Worm (Caenorhabditis elegans) whole organism, late embryonic: Measurements from ENCODE around the gene pha-4.

Experiments used
- C38D4.7 ChIP-seq: fragments of 200-800 bp; sonication (Bioruptor generic); optimal IDR thresholded peaks from 2 replicates; lab custom pipeline; 2018; ENCODE audit warnings: mild to moderate bottlenecking, missing genetic modification characterization, moderate library complexity, missing compliant biosample characterization
- K02D7.2 ChIP-seq: sonication (generic microtip); optimal IDR thresholded peaks from 2 replicates; lab custom pipeline; 2017; ENCODE audit warnings: mild to moderate bottlenecking, missing genetic modification characterization, missing compliant biosample characterization
- K09A11.1 ChIP-seq: sonication (generic microtip); optimal IDR thresholded peaks from 2 replicates; lab custom pipeline; 2017; ENCODE audit warnings: antibody characterized with exemption, mild to moderate bottlenecking, missing genetic modification characterization, missing compliant biosample characterization; ENCODE audit not compliant: insufficient read depth
- Y22D7AL.16 ChIP-seq: sonication (generic microtip); optimal IDR thresholded peaks from 2 replicates; lab custom pipeline; 2016; ENCODE audit warnings: missing genetic modification characterization, missing compliant biosample characterization
- ahr-1 ChIP-seq: sonication (generic microtip); optimal IDR thresholded peaks from 2 replicates; lab custom pipeline; 2016; ENCODE audit warnings: missing genetic modification characterization, missing compliant biosample characterization
- ama-1 ChIP-seq: fragments of 150-350 bp; optimal IDR thresholded peaks from 2 replicates; lab custom pipeline; 2014
- ceh-14 ChIP-seq: sonication (generic microtip); optimal IDR thresholded peaks from 2 replicates; lab custom pipeline; 2016; ENCODE audit warnings: missing genotype, missing genetic modification characterization, missing compliant biosample characterization
- ceh-18 ChIP-seq: sonication (generic microtip); optimal IDR thresholded peaks from 2 replicates; lab custom pipeline; 2016; ENCODE audit warnings: missing genetic modification characterization, missing compliant biosample characterization
- ceh-19 ChIP-seq: fragments of 200-800 bp; sonication (Bioruptor generic); optimal IDR thresholded peaks from 2 replicates; lab custom pipeline; 2018; ENCODE audit warnings: mild to moderate bottlenecking, missing genetic modification characterization, missing compliant biosample characterization
- ceh-2 ChIP-seq: sonication (generic microtip); optimal IDR thresholded peaks from 2 replicates; lab custom pipeline; 2016; ENCODE audit warnings: missing genotype, missing genetic modification characterization, missing compliant biosample characterization
- ceh-24 ChIP-seq: sonication (generic microtip); optimal IDR thresholded peaks from 2 replicates; lab custom pipeline; 2016; ENCODE audit warnings: mild to moderate bottlenecking, missing genetic modification characterization, missing compliant biosample characterization
- ceh-30 ChIP-seq: fragments of 150-350 bp; optimal IDR thresholded peaks from 2 replicates; lab custom pipeline; 2014; ENCODE audit warnings: missing biosample characterization, missing genetic modification characterization
- ceh-34 ChIP-seq: sonication (generic microtip); optimal IDR thresholded peaks from 2 replicates; lab custom pipeline; 2016; ENCODE audit warnings: mild to moderate bottlenecking, missing genetic modification characterization, missing compliant biosample characterization
- ceh-45 ChIP-seq: fragments of 200-800 bp; sonication (Bioruptor generic); IDR thresholded peaks from 2 replicates; pipeline ENCODE4 v1.3.6; 2022; ENCODE audit warnings: missing genetic modification reagents, missing genetic modification characterization, missing compliant biosample characterization
- ceh-48 ChIP-seq: sonication (generic microtip); optimal IDR thresholded peaks from 2 replicates; lab custom pipeline; 2016; ENCODE audit warnings: missing genetic modification characterization, inconsistent platforms, missing compliant biosample characterization
- ceh-9 ChIP-seq: sonication (generic microtip); optimal IDR thresholded peaks from 2 replicates; lab custom pipeline; 2016; ENCODE audit warnings: mild to moderate bottlenecking, missing genetic modification characterization, inconsistent platforms, missing compliant biosample characterization
- che-1 ChIP-seq: sonication (generic microtip); optimal IDR thresholded peaks from 2 replicates; lab custom pipeline; 2016; ENCODE audit warnings: mild to moderate bottlenecking, missing genetic modification characterization, missing compliant biosample characterization
- dmd-4 ChIP-seq: sonication (generic microtip); optimal IDR thresholded peaks from 2 replicates; lab custom pipeline; 2016; ENCODE audit warnings: borderline replicate concordance, missing genetic modification characterization, missing compliant biosample characterization
- dve-1 ChIP-seq: sonication (generic microtip); optimal IDR thresholded peaks from 2 replicates; lab custom pipeline; 2017; ENCODE audit warnings: antibody characterized with exemption, mild to moderate bottlenecking, missing genetic modification characterization, missing compliant biosample characterization
- elt-2 ChIP-seq: sonication (generic microtip); optimal IDR thresholded peaks from 2 replicates; lab custom pipeline; 2016; ENCODE audit warnings: missing genetic modification reagents, missing genetic modification characterization, missing compliant biosample characterization
- elt-4 ChIP-seq: sonication (generic microtip); optimal IDR thresholded peaks from 2 replicates; lab custom pipeline; 2016; ENCODE audit warnings: missing genetic modification characterization, missing compliant biosample characterization
- ets-4 ChIP-seq: sonication (generic microtip); optimal IDR thresholded peaks from 2 replicates; lab custom pipeline; 2016; ENCODE audit warnings: missing genetic modification characterization, missing compliant biosample characterization
- fkh-10 ChIP-seq: fragments of 150-350 bp; optimal IDR thresholded peaks from 2 replicates; lab custom pipeline; 2014; ENCODE audit warnings: missing biosample characterization, missing genetic modification reagents, missing genetic modification characterization
- fkh-6 ChIP-seq: sonication (generic microtip); optimal IDR thresholded peaks from 2 replicates; lab custom pipeline; 2016; ENCODE audit warnings: missing genetic modification characterization, missing compliant biosample characterization
- hlh-13 ChIP-seq: fragments of 200-800 bp; sonication (Bioruptor generic); optimal IDR thresholded peaks from 2 replicates; lab custom pipeline; 2018; ENCODE audit warnings: mild to moderate bottlenecking, missing genetic modification characterization, missing compliant biosample characterization
- hlh-15 ChIP-seq: sonication (generic microtip); optimal IDR thresholded peaks from 2 replicates; lab custom pipeline; 2016; ENCODE audit warnings: missing genetic modification characterization, missing compliant biosample characterization
- hlh-30 ChIP-seq: sonication (generic microtip); optimal IDR thresholded peaks from 2 replicates; lab custom pipeline; 2017; ENCODE audit warnings: antibody characterized with exemption, missing genetic modification characterization, missing compliant biosample characterization; ENCODE audit not compliant: insufficient read depth
- hlh-6 ChIP-seq: sonication (generic microtip); optimal IDR thresholded peaks from 2 replicates; lab custom pipeline; 2016; ENCODE audit warnings: missing genotype, missing genetic modification characterization, missing compliant biosample characterization
- hlh-8 ChIP-seq: sonication (generic microtip); optimal IDR thresholded peaks from 2 replicates; lab custom pipeline; 2016; ENCODE audit warnings: missing genotype, missing genetic modification characterization, missing compliant biosample characterization
- lin-11 ChIP-seq: fragments of 200-800 bp; sonication (Bioruptor generic); optimal IDR thresholded peaks from 2 replicates; lab custom pipeline; 2018; ENCODE audit warnings: mild to moderate bottlenecking, missing genetic modification characterization, missing compliant biosample characterization
- mec-3 ChIP-seq: sonication (generic microtip); optimal IDR thresholded peaks from 2 replicates; lab custom pipeline; 2016; ENCODE audit warnings: borderline replicate concordance, missing genetic modification characterization, missing compliant biosample characterization
- nfya-1 ChIP-seq: sonication (generic microtip); optimal IDR thresholded peaks from 2 replicates; lab custom pipeline; 2017; ENCODE audit warnings: missing genetic modification characterization, mild to moderate bottlenecking, missing compliant biosample characterization, antibody characterized with exemption, moderate library complexity
- nhr-11 ChIP-seq: fragments of 150-350 bp; optimal IDR thresholded peaks from 2 replicates; lab custom pipeline; 2014; ENCODE audit warnings: missing biosample characterization, missing genetic modification characterization
- nhr-232 ChIP-seq: sonication (generic microtip); optimal IDR thresholded peaks from 2 replicates; lab custom pipeline; 2016; ENCODE audit warnings: missing genetic modification characterization, missing compliant biosample characterization
- pat-9 ChIP-seq: fragments of 200-800 bp; sonication (Bioruptor generic); optimal IDR thresholded peaks from 2 replicates; lab custom pipeline; 2018; ENCODE audit warnings: mild to moderate bottlenecking, missing genetic modification characterization, moderate library complexity, missing compliant biosample characterization
- pax-1 ChIP-seq: fragments of 150-350 bp; optimal IDR thresholded peaks from 2 replicates; lab custom pipeline; 2014; ENCODE audit warnings: missing biosample characterization, missing genetic modification characterization
- pha-2 ChIP-seq: sonication (generic microtip); optimal IDR thresholded peaks from 2 replicates; lab custom pipeline; 2017; ENCODE audit warnings: mild to moderate bottlenecking, missing genetic modification characterization, missing compliant biosample characterization
- pha-4 ChIP-seq: fragments of 150-350 bp; optimal IDR thresholded peaks from 2 replicates; lab custom pipeline; 2018; ENCODE audit warnings: missing biosample characterization, missing genetic modification reagents, missing genetic modification characterization
- pqm-1 ChIP-seq: sonication (generic microtip); optimal IDR thresholded peaks from 2 replicates; lab custom pipeline; 2016; ENCODE audit warnings: missing genetic modification characterization, missing compliant biosample characterization
- pros-1 ChIP-seq: fragments of 150-350 bp; optimal IDR thresholded peaks from 2 replicates; lab custom pipeline; 2014; ENCODE audit warnings: missing biosample characterization, missing genetic modification reagents, missing genetic modification characterization
- ref-2 ChIP-seq: sonication (generic microtip); optimal IDR thresholded peaks from 2 replicates; lab custom pipeline; 2016; ENCODE audit warnings: missing genetic modification characterization, missing compliant biosample characterization
- rnt-1 ChIP-seq: sonication (generic microtip); optimal IDR thresholded peaks from 2 replicates; lab custom pipeline; 2016; ENCODE audit warnings: missing genetic modification characterization, missing compliant biosample characterization
- sdc-2 ChIP-seq: sonication (generic microtip); optimal IDR thresholded peaks from 2 replicates; lab custom pipeline; 2016; ENCODE audit warnings: missing genotype, missing genetic modification characterization, missing compliant biosample characterization
- sox-2 ChIP-seq: fragments of 200-800 bp; sonication (Bioruptor generic); IDR thresholded peaks from 2 replicates; pipeline ENCODE4 v1.3.6; 2022; ENCODE audit warnings: missing genetic modification reagents, missing genetic modification characterization, missing compliant biosample characterization
- tbx-2 ChIP-seq: sonication (generic microtip); optimal IDR thresholded peaks from 2 replicates; lab custom pipeline; 2016; ENCODE audit warnings: missing genetic modification characterization, missing compliant biosample characterization
- tbx-7 ChIP-seq: sonication (generic microtip); optimal IDR thresholded peaks from 2 replicates; lab custom pipeline; 2016; ENCODE audit warnings: missing genotype, missing genetic modification characterization, missing compliant biosample characterization
- ttx-3 ChIP-seq: sonication (generic microtip); optimal IDR thresholded peaks from 2 replicates; lab custom pipeline; 2016; ENCODE audit warnings: missing genetic modification reagents, missing genetic modification characterization, missing compliant biosample characterization
- unc-3 ChIP-seq, 2 experiments: fragments of 200-800 bp in 1 of 2; sonication (Bioruptor generic) in 1 of 2; sonication (generic microtip) in 1 of 2; conservative IDR thresholded peaks in 1 of 2; optimal IDR thresholded peaks in 1 of 2; 2 replicates each; pipeline versions ENCODE4 v1.3.6 to Lab custom; 2016 to 2022; ENCODE audit warnings: missing compliant biosample characterization in 2 of 2, missing genetic modification characterization in 2 of 2, missing genetic modification reagents in 1 of 2
- unc-42 ChIP-seq: sonication (generic microtip); optimal IDR thresholded peaks from 2 replicates; lab custom pipeline; 2016; ENCODE audit warnings: missing genotype, missing genetic modification characterization, missing compliant biosample characterization
- unc-86 ChIP-seq: sonication (generic microtip); optimal IDR thresholded peaks from 2 replicates; lab custom pipeline; 2016; ENCODE audit warnings: missing genetic modification characterization, missing compliant biosample characterization

Gene pha-4

ce11 chrV:20747964-20748363 is 4.9 kb upstream of the pha-4 start:
- TF ChIP-seq unc-42 (tag; lab: Kevin White, UChicago) (no peak), tbx-7 (tag; lab: Kevin White, UChicago) (no peak), pqm-1 (tag; lab: Kevin White, UChicago) (no peak), hlh-8 (tag; lab: Kevin White, UChicago) (no peak), K09A11.1 (tag; lab: Kevin White, UChicago) (no peak), elt-4 (tag; lab: Kevin White, UChicago) (no peak), hlh-13 (GFP tag; lab: Kevin White, UChicago) (no peak), rnt-1 (no peak), hlh-30 (tag; lab: Kevin White, UChicago) (no peak), che-1 (tag; lab: Kevin White, UChicago) (no peak), elt-2 (no peak), nfya-1 (tag; lab: Kevin White, UChicago) (no peak), ets-4 (no peak)

- TF ChIP-seq ceh-34 (peak; percentile 29), pax-1 (peak; percentile 72), pha-2 (tag; lab: Kevin White, UChicago) (peak; percentile 68), dve-1 (tag; lab: Kevin White, UChicago) (peak; percentile 24), pat-9 (tag; lab: Kevin White, UChicago) (no peak), ceh-30 (tag; lab: Kevin White, UChicago) (no peak), ama-1 (lab: Kevin White, UChicago) (no peak), unc-3 (GFP tag; conservative IDR thresholded peaks at IDR 0.05; lab: Robert Waterston, UW) (no peak), unc-3 (tag; optimal IDR thresholded peaks at IDR 0.05; lab: Kevin White, UChicago) (no peak), K09A11.1 (tag; lab: Kevin White, UChicago) (no peak), C38D4.7 (GFP tag; lab: Kevin White, UChicago) (no peak), nhr-11 (no peak), elt-4 (tag; lab: Kevin White, UChicago) (no peak), sdc-2 (tag; lab: Kevin White, UChicago) (no peak), ceh-45 (GFP tag; lab: Robert Waterston, UW) (no peak), pros-1 (tag; lab: Kevin White, UChicago) (no peak), lin-11 (tag; lab: Kevin White, UChicago) (no peak), ahr-1 (no peak), ceh-18 (tag; lab: Kevin White, UChicago) (peak; percentile 21), fkh-10 (GFP tag; lab: Kevin White, UChicago) (no peak), unc-86 (tag; lab: Kevin White, UChicago) (no peak), mec-3 (no peak), K02D7.2 (tag; lab: Kevin White, UChicago) (no peak), hlh-6 (tag; lab: Kevin White, UChicago) (no peak), ref-2 (no peak), hlh-8 (tag; lab: Kevin White, UChicago) (no peak), ceh-24 (tag; lab: Kevin White, UChicago) (no peak), sox-2 (no peak), ceh-14 (tag; lab: Kevin White, UChicago) (no peak), fkh-6 (tag; lab: Kevin White, UChicago) (no peak), nhr-232 (tag; lab: Kevin White, UChicago) (no peak), ceh-2 (tag; lab: Kevin White, UChicago) (peak; percentile 21), pqm-1 (tag; lab: Kevin White, UChicago) (no peak), ceh-19 (no peak), tbx-7 (tag; lab: Kevin White, UChicago) (no peak), Y22D7AL.16 (tag; lab: Kevin White, UChicago) (no peak), pha-4 (tag; lab: Kevin White, UChicago) (peak; percentile 89), unc-42 (tag; lab: Kevin White, UChicago) (no peak), hlh-15 (tag; lab: Kevin White, UChicago) (no peak), ceh-9 (tag; lab: Kevin White, UChicago) (no peak), tbx-2 (tag; lab: Kevin White, UChicago) (no peak), elt-2 (no peak), ttx-3 (tag; lab: Kevin White, UChicago) (no peak), ceh-48 (no peak), nfya-1 (tag; lab: Kevin White, UChicago) (peak; percentile 67), dmd-4 (tag; lab: Kevin White, UChicago) (no peak)
Measured at ce11 chrV:20749098-20749497, 3.8 kb upstream of the pha-4 start.
